Fruit fly (Drosophila melanogaster): ENCODE data around the gene CG6180.

DNA sequence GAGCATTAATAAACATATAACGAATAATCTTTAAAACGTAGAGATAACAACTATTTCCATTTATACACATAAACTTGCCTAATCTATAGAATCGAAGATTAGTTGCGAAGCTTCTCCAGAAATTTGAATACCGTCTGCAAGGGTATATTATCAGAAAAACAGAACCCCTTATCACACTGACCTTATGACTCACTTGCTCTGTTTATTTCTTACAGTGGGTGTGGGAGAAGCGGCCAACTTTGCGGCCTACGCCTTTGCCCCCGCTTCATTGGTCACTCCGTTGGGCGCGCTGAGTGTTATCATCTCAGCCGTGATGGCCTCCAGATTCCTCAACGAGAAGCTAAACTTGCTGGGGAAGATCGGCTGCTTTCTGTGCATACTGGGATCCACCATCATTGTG is 2.1 kb upstream of the CG6180 start:
- TF ChIP-seq Hr39 (GFP tag; optimal IDR thresholded peaks at IDR 0.05) (no peak), salr (GFP tag; optimal IDR thresholded peaks at IDR 0.05) (no peak), CG6276 (GFP tag; optimal IDR thresholded peaks at IDR 0.05) (no peak), CG11294 (GFP tag; IDR thresholded peaks at IDR 0.05) (no peak), Gug (GFP tag; IDR thresholded peaks at IDR 0.05) (no peak), CG6854 (GFP tag; optimal IDR thresholded peaks at IDR 0.05) (no peak), Sox15 (GFP tag; optimal IDR thresholded peaks at IDR 0.05) (no peak)

Measured in whole organism, prepupa.